Worm (Caenorhabditis elegans): ENCODE results near the gene C37C3.9.

DNA sequence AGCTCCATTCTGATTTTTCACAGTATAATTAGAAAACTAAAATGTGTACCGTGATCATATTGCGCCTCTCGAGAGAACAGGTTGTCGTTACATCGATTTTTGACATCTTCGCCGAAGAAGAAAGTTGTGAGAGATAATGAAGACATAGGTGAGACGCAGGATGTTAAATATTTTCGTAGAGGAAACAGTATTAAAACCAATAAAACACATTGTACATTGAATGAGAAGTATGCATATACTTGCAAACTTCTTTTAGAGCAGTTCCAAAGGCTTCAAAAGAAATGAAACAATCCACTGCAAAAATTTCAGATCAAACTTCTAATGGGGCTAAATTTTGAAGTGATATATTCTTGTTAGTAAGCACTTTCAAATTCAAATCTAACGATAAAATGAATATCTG lies 16.2 kb upstream of the C37C3.9 start, which contains the start of gene nipi-4:
- TF ChIP-seq nhr-77 (tag; optimal IDR thresholded peaks at IDR 0.05) (no peak), fos-1 (tag; optimal IDR thresholded peaks at IDR 0.05) (no peak), unc-39 (tag; optimal IDR thresholded peaks at IDR 0.05) (no peak), lin-39 (tag; optimal IDR thresholded peaks at IDR 0.05) (no peak)

Measured in whole organism, L4 larva.